Worm (Caenorhabditis elegans): ENCODE measurements around the gene B0294.1.

Gene B0294.1

ce11 chrX:1897243-1897642 is at the start of gene B0294.1:
Gene B0294.1, minus strand, starts transcription at chrX:1897343.
- TF ChIP-seq B0310.2 (tag; optimal IDR thresholded peaks at IDR 0.05) (no peak), F13C5.2 (tag; optimal IDR thresholded peaks at IDR 0.05) (no peak), ets-7 (tag; optimal IDR thresholded peaks at IDR 0.05) (no peak), tra-4 (tag; optimal IDR thresholded peaks at IDR 0.05) (no peak), sea-1 (GFP tag; conservative IDR thresholded peaks at IDR 0.05) (no peak), hnd-1 (tag; optimal IDR thresholded peaks at IDR 0.05) (no peak), ama-1 (optimal IDR thresholded peaks at IDR 0.05) (no peak), ceh-13 (GFP tag; optimal IDR thresholded peaks at IDR 0.05) (no peak), aly-1 (tag; optimal IDR thresholded peaks at IDR 0.05) (no peak), ceh-36 (tag; optimal IDR thresholded peaks at IDR 0.05) (no peak)

- TF ChIP-seq hmbx-1 (tag; optimal IDR thresholded peaks at IDR 0.05) (no peak), ceh-13 (GFP tag; optimal IDR thresholded peaks at IDR 0.05) (no peak), hmg-4 (GFP tag; optimal IDR thresholded peaks at IDR 0.05) (no peak)
Observed at ce11 chrX:1939887-1940286, 42.7 kb upstream of the B0294.1 start, which contains the start of gene Y59E1A.4. Gene Y59E1A.4, minus strand, starts transcription at chrX:1939987.

DNA sequence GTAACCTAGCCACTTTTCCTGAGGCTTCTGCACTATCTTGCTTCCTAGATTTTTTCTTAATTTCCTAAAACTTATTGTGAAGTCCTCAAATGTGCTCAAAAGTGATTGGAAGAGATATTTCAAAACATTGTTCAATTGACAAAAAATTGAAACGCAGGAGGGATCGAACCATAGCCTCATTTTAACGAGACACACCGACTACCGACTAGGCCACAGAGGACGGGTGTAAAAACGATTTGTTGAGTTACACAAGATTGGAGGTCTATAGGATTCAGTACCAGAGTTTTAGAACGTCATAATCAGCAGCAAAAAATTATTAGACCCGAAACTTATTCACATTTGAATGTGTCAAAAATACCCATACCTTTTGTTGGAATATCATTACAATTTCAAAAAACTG is 42.1 kb upstream of the B0294.1 start:
- TF ChIP-seq ama-1 (optimal IDR thresholded peaks at IDR 0.05) (no peak), flt-1 (GFP tag; IDR thresholded peaks at IDR 0.05) (0 out of 2 replicates have a peak, but pooled peaks have one; percentile 8), tra-4 (tag; optimal IDR thresholded peaks at IDR 0.05) (no peak), pes-1 (GFP tag; IDR thresholded peaks at IDR 0.05) (peak; percentile 34; the same call in 1 of the 2 replicates)

ce11 chrX:1935438-1935837 is 38.3 kb upstream of the B0294.1 start:
- TF ChIP-seq ets-7 (tag; optimal IDR thresholded peaks at IDR 0.05) (no peak), hmg-4 (GFP tag; optimal IDR thresholded peaks at IDR 0.05) (no peak), pes-1 (GFP tag; IDR thresholded peaks at IDR 0.05) (no peak), tbx-11 (GFP tag; IDR thresholded peaks at IDR 0.05) (no peak), scrt-1 (GFP tag; IDR thresholded peaks at IDR 0.05) (no peak)

DNA sequence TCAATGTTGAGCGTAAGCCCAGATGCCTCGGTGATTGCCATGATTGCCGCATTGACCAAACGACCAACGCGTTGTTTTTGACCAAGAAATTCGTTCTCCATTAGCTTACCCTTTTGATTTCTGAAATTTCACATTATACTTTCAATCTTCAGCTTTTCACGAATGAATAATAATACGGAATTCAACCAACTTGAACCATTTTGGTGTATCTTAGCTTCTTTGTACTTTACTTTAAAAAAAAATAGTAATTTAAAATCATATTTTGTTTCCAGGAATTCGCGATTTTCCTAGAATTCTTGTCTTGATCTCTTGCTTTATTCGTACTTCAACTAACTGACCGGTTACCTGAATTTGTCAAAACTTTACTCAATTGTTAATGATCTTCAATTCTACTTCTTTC is 27.0 kb upstream of the B0294.1 start, which contains the start of gene ZC53.2:
Gene ZC53.2, minus strand, starts transcription at position 101 of the 400 bp plus-strand sequence.
- TF ChIP-seq hmbx-1 (tag; optimal IDR thresholded peaks at IDR 0.05) (no peak), ceh-13 (GFP tag; optimal IDR thresholded peaks at IDR 0.05) (no peak), aly-1 (tag; optimal IDR thresholded peaks at IDR 0.05) (no peak), ama-1 (optimal IDR thresholded peaks at IDR 0.05) (no peak)

- TF ChIP-seq tbx-37 (GFP tag; conservative IDR thresholded peaks at IDR 0.05): no peak
- no peak for TF ChIP-seq hnd-1 (tag; optimal IDR thresholded peaks at IDR 0.05)
- no peak for TF ChIP-seq B0310.2 (tag; optimal IDR thresholded peaks at IDR 0.05)
- no peak for TF ChIP-seq ceh-13 (GFP tag; optimal IDR thresholded peaks at IDR 0.05)
- no peak for TF ChIP-seq sea-1 (GFP tag; conservative IDR thresholded peaks at IDR 0.05)
- no peak for TF ChIP-seq scrt-1 (GFP tag; IDR thresholded peaks at IDR 0.05)
- no peak for TF ChIP-seq ets-7 (tag; optimal IDR thresholded peaks at IDR 0.05)
- no peak for TF ChIP-seq F13C5.2 (tag; optimal IDR thresholded peaks at IDR 0.05)
- TF ChIP-seq hmg-4 (GFP tag; optimal IDR thresholded peaks at IDR 0.05): no peak
- no peak for TF ChIP-seq ceh-36 (tag; optimal IDR thresholded peaks at IDR 0.05)
- no peak for TF ChIP-seq hmbx-1 (tag; optimal IDR thresholded peaks at IDR 0.05)
- TF ChIP-seq flt-1 (GFP tag; IDR thresholded peaks at IDR 0.05): no peak
- TF ChIP-seq aly-1 (tag; optimal IDR thresholded peaks at IDR 0.05): no peak
- no peak for TF ChIP-seq ama-1 (optimal IDR thresholded peaks at IDR 0.05)
- no peak for TF ChIP-seq tbx-11 (GFP tag; IDR thresholded peaks at IDR 0.05)
- no peak for TF ChIP-seq pes-1 (GFP tag; IDR thresholded peaks at IDR 0.05)
- TF ChIP-seq tra-4 (tag; optimal IDR thresholded peaks at IDR 0.05): no peak
Observed at ce11 chrX:1922294-1922693, 25.2 kb upstream of the B0294.1 start, which contains the start of gene ZC53.22. Gene ZC53.22, minus strand, starts transcription at chrX:1922394.

DNA sequence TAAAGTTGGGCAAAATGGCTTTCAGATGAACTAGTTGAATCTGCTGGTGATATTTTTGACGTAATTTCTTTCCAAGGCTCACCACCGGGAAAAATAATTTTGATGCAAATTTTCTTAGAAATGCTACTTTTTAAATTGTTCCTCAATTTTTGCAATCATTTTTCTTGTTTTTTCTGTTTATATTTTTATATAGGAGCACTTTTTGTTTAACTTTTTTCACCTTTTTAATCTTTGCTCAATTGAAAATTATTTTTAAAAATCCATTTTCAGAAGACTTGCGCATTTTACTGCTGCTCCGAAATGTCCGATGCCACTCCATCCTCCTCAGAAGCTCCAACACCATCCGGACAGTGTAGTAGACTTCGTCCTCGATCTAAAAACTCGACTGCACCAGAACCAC is 20.0 kb upstream of the B0294.1 start, which contains the start of gene dot-1.5:
Gene dot-1.5, plus strand, starts transcription at position 301 of the 400 bp plus-strand sequence.
- TF ChIP-seq hnd-1 (tag; optimal IDR thresholded peaks at IDR 0.05): no peak

DNA sequence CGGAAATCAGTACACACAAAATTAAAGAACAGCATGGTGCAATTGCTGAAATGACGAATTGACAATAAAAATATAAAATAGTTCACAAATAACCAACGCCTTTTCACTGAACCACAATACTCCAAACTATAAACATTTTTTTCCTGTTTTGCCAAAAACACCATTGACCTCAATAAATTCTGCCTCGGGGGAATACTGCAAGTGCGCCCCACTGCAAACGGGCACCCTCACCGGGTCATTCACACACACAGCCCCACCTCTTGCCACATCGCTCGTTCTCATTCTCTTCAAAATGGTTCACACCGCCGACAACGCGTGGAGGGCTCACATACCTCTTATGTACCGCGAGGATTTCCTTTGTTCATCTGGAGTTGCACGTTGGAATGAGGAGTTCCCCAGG is 17.9 kb upstream of the B0294.1 start, which contains the start of gene rgs-9:
Gene rgs-9, plus strand, starts transcription at position 237 of the 400 bp plus-strand sequence.
- TF ChIP-seq flt-1 (GFP tag; IDR thresholded peaks at IDR 0.05) (no peak), hmbx-1 (tag; optimal IDR thresholded peaks at IDR 0.05) (no peak)

- TF ChIP-seq B0310.2 (tag; optimal IDR thresholded peaks at IDR 0.05) (no peak), ceh-36 (tag; optimal IDR thresholded peaks at IDR 0.05) (no peak), scrt-1 (GFP tag; IDR thresholded peaks at IDR 0.05) (no peak), ceh-13 (GFP tag; optimal IDR thresholded peaks at IDR 0.05) (no peak), tbx-11 (GFP tag; IDR thresholded peaks at IDR 0.05) (no peak), flt-1 (GFP tag; IDR thresholded peaks at IDR 0.05) (no peak), hmbx-1 (tag; optimal IDR thresholded peaks at IDR 0.05) (no peak), hnd-1 (tag; optimal IDR thresholded peaks at IDR 0.05) (no peak), tra-4 (tag; optimal IDR thresholded peaks at IDR 0.05) (no peak), ama-1 (optimal IDR thresholded peaks at IDR 0.05) (no peak), aly-1 (tag; optimal IDR thresholded peaks at IDR 0.05) (no peak)
Observed at ce11 chrX:1913257-1913656, 16.1 kb upstream of the B0294.1 start, which contains the start of gene ZC53.1. Gene ZC53.1, minus strand, starts transcription at chrX:1913357.

All from whole organism, early embryonic.